Fruit fly (Drosophila melanogaster) whole organism, embryonic: Measurements from ENCODE around the gene CG11975.

ENCODE experiments used
- Antp ChIP-seq: fragments of 200-800 bp; sonication (Bioruptor generic); optimal IDR thresholded peaks from 3 replicates; lab custom pipeline; 2016; ENCODE audit warnings: missing biosample characterization, missing genetic modification characterization
- CG10979 ChIP-seq: fragments of 200-800 bp; sonication (Bioruptor generic); optimal IDR thresholded peaks from 2 replicates; lab custom pipeline; 2018; ENCODE audit warnings: missing biosample characterization, mild to moderate bottlenecking, missing genetic modification characterization, moderate library complexity
- CG11723 ChIP-seq: fragments of 200-800 bp; sonication (Bioruptor generic); optimal IDR thresholded peaks from 2 replicates; lab custom pipeline; 2017; ENCODE audit warnings: missing biosample characterization, mild to moderate bottlenecking, missing genetic modification characterization
- CG12219 ChIP-seq: fragments of 200-800 bp; sonication (Bioruptor generic); optimal IDR thresholded peaks from 3 replicates; lab custom pipeline; 2018; ENCODE audit warnings: missing biosample characterization, mild to moderate bottlenecking, missing genetic modification characterization
- CG12299 ChIP-seq: fragments of 200-800 bp; sonication (Bioruptor generic); optimal IDR thresholded peaks from 2 replicates; lab custom pipeline; 2018; ENCODE audit warnings: missing biosample characterization, mild to moderate bottlenecking, missing genetic modification characterization
- CG12744 ChIP-seq: fragments of 200-800 bp; sonication (Bioruptor generic); optimal IDR thresholded peaks from 2 replicates; lab custom pipeline; 2016; ENCODE audit warnings: missing biosample characterization, missing genetic modification characterization
- CG13775 ChIP-seq: fragments of 200-800 bp; sonication (Bioruptor generic); optimal IDR thresholded peaks from 3 replicates; lab custom pipeline; 2017; ENCODE audit warnings: missing biosample characterization, mild to moderate bottlenecking, missing genetic modification characterization
- CG15073 ChIP-seq: fragments of 200-800 bp; sonication (Bioruptor generic); optimal IDR thresholded peaks from 2 replicates; lab custom pipeline; 2016; ENCODE audit warnings: missing biosample characterization, missing genetic modification characterization
- CG17385 ChIP-seq: fragments of 200-800 bp; sonication (Bioruptor generic); optimal IDR thresholded peaks from 3 replicates; lab custom pipeline; 2018; ENCODE audit warnings: missing biosample characterization, mild to moderate bottlenecking, missing genetic modification characterization
- CG18599 ChIP-seq: fragments of 200-800 bp; sonication (Bioruptor generic); optimal IDR thresholded peaks from 3 replicates; lab custom pipeline; 2017; ENCODE audit warnings: missing biosample characterization, missing genetic modification characterization, mild to moderate bottlenecking, moderate library complexity, missing genetic modification reagents
- CG18619 ChIP-seq: fragments of 200-800 bp; sonication (Bioruptor generic); optimal IDR thresholded peaks from 3 replicates; lab custom pipeline; 2017; ENCODE audit warnings: missing biosample characterization, mild to moderate bottlenecking, missing genetic modification characterization
- CG6272 ChIP-seq: fragments of 200-800 bp; sonication (Bioruptor generic); IDR thresholded peaks from 2 replicates; pipeline ENCODE4 v1.3.6; 2022; ENCODE audit warnings: missing biosample characterization, missing genetic modification characterization
- CG7556 ChIP-seq: fragments of 200-800 bp; sonication (Bioruptor generic); optimal IDR thresholded peaks from 2 replicates; lab custom pipeline; 2017; ENCODE audit warnings: missing biosample characterization, mild to moderate bottlenecking, missing genetic modification characterization
- CG9727 ChIP-seq: fragments of 200-800 bp; sonication (Bioruptor generic); optimal IDR thresholded peaks from 3 replicates; lab custom pipeline; 2017; ENCODE audit warnings: missing biosample characterization, mild to moderate bottlenecking, missing genetic modification characterization
- CG9932 ChIP-seq: fragments of 200-800 bp; sonication (Bioruptor generic); IDR thresholded peaks from 2 replicates; pipeline ENCODE4 v1.3.6; 2022; ENCODE audit warnings: missing biosample characterization, missing genetic modification characterization
- Camta ChIP-seq: fragments of 200-800 bp; sonication (Bioruptor generic); optimal IDR thresholded peaks from 2 replicates; lab custom pipeline; 2016; ENCODE audit warnings: missing biosample characterization, missing genetic modification characterization
- CkIIα-i1 ChIP-seq: fragments of 200-800 bp; sonication (Bioruptor generic); IDR thresholded peaks from 2 replicates; pipeline ENCODE4 v1.3.6; 2022; ENCODE audit warnings: missing biosample characterization, missing genetic modification characterization
- Dek ChIP-seq: fragments of 200-800 bp; sonication (Bioruptor generic); optimal IDR thresholded peaks from 3 replicates; lab custom pipeline; 2019; ENCODE audit warnings: missing biosample characterization, mild to moderate bottlenecking, missing genetic modification characterization, moderate library complexity
- Mrtf ChIP-seq: fragments of 200-800 bp; sonication (Bioruptor generic); IDR thresholded peaks from 3 replicates; pipeline ENCODE4 v1.3.6; 2022; ENCODE audit warnings: missing biosample characterization, missing genetic modification characterization
- Neu2 ChIP-seq: fragments of 200-800 bp; sonication (Bioruptor generic); optimal IDR thresholded peaks from 3 replicates; lab custom pipeline; 2016; ENCODE audit warnings: missing biosample characterization, missing genetic modification characterization, borderline replicate concordance
- Pdp1 ChIP-seq, 2 experiments: fragments of 200-800 bp; sonication (Bioruptor generic); optimal IDR thresholded peaks; 3 replicates each; lab custom pipeline; 2016; ENCODE audit warnings: missing biosample characterization in 2 of 2, missing genetic modification characterization in 2 of 2, mild to moderate bottlenecking in 1 of 2, moderate library complexity in 1 of 2
- Ptx1 ChIP-seq: fragments of 200-800 bp; sonication (Bioruptor generic); IDR thresholded peaks from 2 replicates; pipeline ENCODE4 v1.3.6; 2022; ENCODE audit warnings: missing biosample characterization, missing genetic modification characterization
- Ravus ChIP-seq: fragments of 200-800 bp; sonication (Bioruptor generic); IDR thresholded peaks from 2 replicates; pipeline ENCODE4 v1.3.6; 2022; ENCODE audit warnings: missing biosample characterization, missing genetic modification characterization
- Six4 ChIP-seq: fragments of 200-800 bp; sonication (Bioruptor generic); optimal IDR thresholded peaks from 2 replicates; lab custom pipeline; 2016; ENCODE audit warnings: missing biosample characterization, missing genetic modification characterization
- Ssrp ChIP-seq: fragments of 200-800 bp; sonication (Bioruptor generic); optimal IDR thresholded peaks from 2 replicates; lab custom pipeline; 2018; ENCODE audit warnings: missing biosample characterization, mild to moderate bottlenecking, missing genetic modification characterization, moderate library complexity
- Taf1 ChIP-seq: fragments of 200-800 bp; sonication (Bioruptor generic); IDR thresholded peaks from 2 replicates; pipeline ENCODE4 v1.3.6; 2022; ENCODE audit warnings: missing biosample characterization, missing genetic modification characterization
- Trl ChIP-seq, 3 experiments: fragments of >200 bp in 2 of 3; fragments of 200-800 bp in 1 of 3; sonication (Bioruptor generic) in 1 of 3; optimal IDR thresholded peaks; 2 replicates in 1 of 3; 3 replicates in 2 of 3; lab custom pipeline; 2016 to 2017; ENCODE audit warnings: missing biosample characterization in 1 of 3, missing genetic modification characterization in 1 of 3
- az2 ChIP-seq: fragments of 200-800 bp; sonication (Bioruptor generic); optimal IDR thresholded peaks from 3 replicates; lab custom pipeline; 2016; ENCODE audit warnings: missing biosample characterization, missing genetic modification characterization
- chif ChIP-seq, 2 experiments: fragments of 200-800 bp; sonication (Bioruptor generic); optimal IDR thresholded peaks; 3 replicates each; lab custom pipeline; 2016; ENCODE audit warnings: missing biosample characterization in 2 of 2, missing genetic modification characterization in 2 of 2
- cwo ChIP-seq: fragments of 200-800 bp; sonication (Bioruptor generic); optimal IDR thresholded peaks from 3 replicates; lab custom pipeline; 2017; ENCODE audit warnings: missing biosample characterization, missing genetic modification characterization, mild to moderate bottlenecking, moderate library complexity, missing genetic modification reagents
- en ChIP-seq: fragments of 200-800 bp; sonication (Bioruptor generic); optimal IDR thresholded peaks from 2 replicates; lab custom pipeline; 2016; ENCODE audit warnings: missing biosample characterization, missing genetic modification characterization
- ewg ChIP-seq: fragments of 200-800 bp; sonication (Bioruptor generic); optimal IDR thresholded peaks from 3 replicates; lab custom pipeline; 2017; ENCODE audit warnings: mild to moderate bottlenecking, missing biosample characterization, missing genetic modification reagents, missing genetic modification characterization
- h ChIP-seq: fragments of >200 bp; optimal IDR thresholded peaks from 2 replicates; lab custom pipeline; 2017
- hbn ChIP-seq: fragments of 200-800 bp; sonication (Bioruptor generic); IDR thresholded peaks from 2 replicates; pipeline ENCODE4 v1.3.6; 2022; ENCODE audit warnings: missing biosample characterization, missing genetic modification characterization; ENCODE audit not compliant: partially characterized antibody
- knrl ChIP-seq: fragments of 200-800 bp; sonication (Bioruptor generic); IDR thresholded peaks from 3 replicates; pipeline ENCODE4 v1.3.6; 2022; ENCODE audit warnings: missing biosample characterization, missing genetic modification characterization; ENCODE audit not compliant: partially characterized antibody
- lab ChIP-seq: fragments of 200-800 bp; sonication (Bioruptor generic); optimal IDR thresholded peaks from 3 replicates; lab custom pipeline; 2017; ENCODE audit warnings: missing biosample characterization, missing genetic modification characterization, mild to moderate bottlenecking, moderate library complexity, missing genetic modification reagents
- maf-S ChIP-seq: fragments of 200-800 bp; sonication (Bioruptor generic); optimal IDR thresholded peaks from 2 replicates; lab custom pipeline; 2016; ENCODE audit warnings: missing biosample characterization, missing genetic modification characterization
- mld ChIP-seq: fragments of 200-800 bp; sonication (Bioruptor generic); IDR thresholded peaks from 3 replicates; pipeline ENCODE4 v1.3.6; 2022; ENCODE audit warnings: missing biosample characterization, missing genetic modification characterization; ENCODE audit not compliant: partially characterized antibody
- nom ChIP-seq: fragments of 200-800 bp; sonication (Bioruptor generic); optimal IDR thresholded peaks from 2 replicates; lab custom pipeline; 2017; ENCODE audit warnings: missing biosample characterization, missing genetic modification characterization, mild to moderate bottlenecking, moderate library complexity, missing genetic modification reagents
- pita ChIP-seq: fragments of 200-800 bp; sonication (Bioruptor generic); optimal IDR thresholded peaks from 2 replicates; lab custom pipeline; 2017; ENCODE audit warnings: missing biosample characterization, mild to moderate bottlenecking, missing genetic modification characterization
- run ChIP-seq: fragments of 200-800 bp; sonication (Bioruptor generic); optimal IDR thresholded peaks from 3 replicates; lab custom pipeline; 2018; ENCODE audit warnings: missing biosample characterization, mild to moderate bottlenecking, missing genetic modification characterization
- salm ChIP-seq: fragments of 200-800 bp; sonication (Bioruptor generic); optimal IDR thresholded peaks from 2 replicates; lab custom pipeline; 2018; ENCODE audit warnings: missing biosample characterization, mild to moderate bottlenecking, missing genetic modification characterization
- sens-2 ChIP-seq: fragments of 200-800 bp; sonication (Bioruptor generic); IDR thresholded peaks from 2 replicates; pipeline ENCODE4 v1.3.6; 2022; ENCODE audit warnings: missing biosample characterization, missing genetic modification characterization
- shn ChIP-seq: fragments of 200-800 bp; sonication (Bioruptor generic); optimal IDR thresholded peaks from 3 replicates; lab custom pipeline; 2016; ENCODE audit warnings: missing biosample characterization, missing genetic modification characterization
- sima ChIP-seq: fragments of 200-800 bp; sonication (Bioruptor generic); optimal IDR thresholded peaks from 2 replicates; lab custom pipeline; 2016; ENCODE audit warnings: missing biosample characterization, missing genetic modification characterization
- stc ChIP-seq: fragments of 200-800 bp; sonication (Bioruptor generic); IDR thresholded peaks from 2 replicates; pipeline ENCODE4 v1.3.6; 2022; ENCODE audit warnings: missing biosample characterization, missing genetic modification characterization
- tx ChIP-seq: fragments of 200-800 bp; sonication (Bioruptor generic); optimal IDR thresholded peaks from 2 replicates; lab custom pipeline; 2016; ENCODE audit warnings: missing biosample characterization, missing genetic modification characterization
- wor ChIP-seq: fragments of 200-800 bp; sonication (Bioruptor generic); IDR thresholded peaks from 2 replicates; pipeline ENCODE4 v1.3.6; 2022; ENCODE audit warnings: missing biosample characterization, missing genetic modification characterization
- z ChIP-seq: fragments of 200-800 bp; sonication (Bioruptor generic); IDR thresholded peaks from 3 replicates; pipeline ENCODE4 v1.3.6; 2022; ENCODE audit warnings: missing biosample characterization, missing genetic modification characterization

Gene CG11975

dm6 chr3R:8992928-8993579, at the start of gene CG11975:
TSS of gene CG11975 (plus strand) at chr3R:8993253.
- TF ChIP-seq CG13775 (GFP tag; lab: Kevin White, UChicago) (peak; percentile 86), maf-S (peak; percentile 85), Ptx1 (peak; percentile 58), lab (GFP tag; lab: Kevin White, UChicago) (peak; percentile 87), CG12219 (GFP tag; lab: Kevin White, UChicago) (no peak), CG12744 (peak; percentile 75), CG9932 (peak; percentile 91), stc (GFP tag; lab: Robert Waterston, UW) (no peak), chif (GFP tag; optimal IDR thresholded peaks at IDR 0.05; lab: Kevin White, UChicago) (peak; percentile 72 to 81), nom (GFP tag; lab: Kevin White, UChicago) (no peak), sens-2 (GFP tag; lab: Robert Waterston, UW) (peak; percentile 48; the same call in 1 of the 2 replicates), sima (GFP tag; lab: Kevin White, UChicago) (peak; percentile 66), ewg (GFP tag; lab: Kevin White, UChicago) (peak; percentile 50), Six4 (GFP tag; lab: Kevin White, UChicago) (peak; percentile 67), CG12299 (tag; lab: Kevin White, UChicago) (peak; percentile 49), Dek (tag; lab: Kevin White, UChicago) (peak; percentile 57), CG18619 (GFP tag; lab: Kevin White, UChicago) (peak; percentile 57), h (lab: Kevin White, UChicago) (no peak), CG11723 (GFP tag; lab: Kevin White, UChicago) (no peak), CG17385 (GFP tag; lab: Kevin White, UChicago) (no peak), CG6272 (peak; percentile 54), Taf1 (GFP tag; lab: Robert Waterston, UW) (peak; percentile 58), CG18599 (GFP tag; lab: Kevin White, UChicago) (peak; percentile 80), Camta (GFP tag; lab: Kevin White, UChicago) (peak; percentile 83), CkIIα-i1 (no peak), cwo (GFP tag; lab: Kevin White, UChicago) (peak; percentile 60), Trl (optimal IDR thresholded peaks at IDR 0.05; lab: Kevin White, UChicago) (no peak), Trl (GFP tag; optimal IDR thresholded peaks at IDR 0.05; lab: Kevin White, UChicago) (peak; percentile 92), Pdp1 (GFP tag; optimal IDR thresholded peaks at IDR 0.05; lab: Kevin White, UChicago) (peak; percentile 83 to 96), tx (peak; percentile 86), pita (GFP tag; lab: Kevin White, UChicago) (no peak), CG7556 (peak; percentile 62), Antp (GFP tag; lab: Kevin White, UChicago) (peak; percentile 82), CG15073 (GFP tag; lab: Kevin White, UChicago) (no peak), CG10979 (tag; lab: Kevin White, UChicago) (peak; percentile 57), en (GFP tag; lab: Kevin White, UChicago) (peak; percentile 62), mld (no peak), Ssrp (tag; lab: Kevin White, UChicago) (peak; percentile 41), CG9727 (GFP tag; lab: Kevin White, UChicago) (peak; percentile 60), wor (peak; percentile 36; the same call in 1 of the 2 replicates), salm (tag; lab: Kevin White, UChicago) (no peak), hbn (GFP tag; lab: Robert Waterston, UW) (peak; percentile 52; the same call in 1 of the 2 replicates), z (no peak), Mrtf (GFP tag; lab: Robert Waterston, UW) (0 out of 3 replicates have a peak, but pooled peaks have one; percentile 6), run (tag; lab: Kevin White, UChicago) (no peak), Ravus (GFP tag; lab: Robert Waterston, UW) (no peak), az2 (GFP tag; lab: Kevin White, UChicago) (peak; percentile 73), shn (GFP tag; lab: Kevin White, UChicago) (peak; percentile 88), knrl (peak; percentile 77), Neu2 (GFP tag; lab: Kevin White, UChicago) (peak; percentile 40)
